Fruit fly (Drosophila melanogaster): ENCODE data around the gene CG6652.

- TF ChIP-seq rn (GFP tag; IDR thresholded peaks at IDR 0.05): no peak
- no peak for TF ChIP-seq CG14655 (GFP tag; optimal IDR thresholded peaks at IDR 0.05)
- TF ChIP-seq fd96Ca (GFP tag; IDR thresholded peaks at IDR 0.05): no peak
- TF ChIP-seq CG15710 (tag; optimal IDR thresholded peaks at IDR 0.05): no peak
- TF ChIP-seq Pif1B (GFP tag; optimal IDR thresholded peaks at IDR 0.05): no peak
- no peak for TF ChIP-seq CG9948 (tag; optimal IDR thresholded peaks at IDR 0.05)
These were observed 27.9 kb downstream of the CG6652 start for dm6 chr3L:16994805-16995204.
